Worm (Caenorhabditis elegans): ENCODE measurements around the gene oxy-4.

DNA sequence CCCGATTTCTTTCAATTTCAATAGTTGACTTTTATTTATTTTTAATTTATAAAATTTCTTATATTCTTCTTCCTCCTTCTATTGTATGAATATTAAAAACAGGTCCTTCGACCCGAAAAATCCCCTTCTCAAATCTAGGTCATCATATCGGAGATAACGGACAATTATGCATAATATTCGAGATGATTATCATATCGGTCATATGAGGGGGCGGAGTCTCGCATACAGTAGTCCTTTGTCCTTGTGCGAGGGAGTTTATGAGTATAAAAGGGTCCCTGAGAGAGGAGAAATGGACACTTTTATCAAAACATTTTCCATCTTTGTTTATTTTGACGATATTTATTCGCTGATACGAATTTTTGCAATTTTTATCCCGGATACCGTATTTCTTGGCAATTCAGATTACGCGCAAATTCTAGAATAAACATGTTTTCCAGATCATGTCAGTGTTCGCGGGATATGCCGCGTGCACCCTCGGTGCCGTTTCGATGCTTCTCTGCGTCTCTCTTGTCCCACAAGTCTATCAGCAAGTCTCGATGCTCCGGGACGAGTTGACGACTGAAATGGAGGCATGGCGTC is 51.6 kb downstream of the oxy-4 start, which contains the start of gene dpy-17:
- TF ChIP-seq unc-120 (tag; optimal IDR thresholded peaks at IDR 0.05; ENCODE audit: poor library complexity, severe bottlenecking) (no peak), drap-1 (GFP tag; optimal IDR thresholded peaks at IDR 0.05) (no peak)

All from whole organism, mixed stage, embryonic.